Worm (Caenorhabditis elegans) whole organism, young adult: Measurements from ENCODE around the gene Y37H2A.11.

Experiments used
- B0019.2 ChIP-seq: fragments of 200-800 bp; sonication (Bioruptor generic); conservative IDR thresholded peaks from 2 replicates; pipeline ENCODE4 v1.3.6; 2022; ENCODE audit warnings: missing genetic modification reagents, missing genetic modification characterization, missing compliant biosample characterization
- Y53F4B.3 ChIP-seq: fragments of 200-800 bp; sonication (Bioruptor generic); IDR thresholded peaks from 2 replicates; pipeline ENCODE4 v1.3.6; 2022; ENCODE audit warnings: missing genetic modification reagents, missing genetic modification characterization, missing compliant biosample characterization
- ama-1 ChIP-seq, 3 experiments: fragments of 150-350 bp in 1 of 3; sonication (generic microtip) in 2 of 3; optimal IDR thresholded peaks; 2 replicates each; lab custom pipeline; 2014 to 2018; ENCODE audit warnings: missing biosample characterization in 2 of 3, missing genetic modification characterization in 2 of 3, missing genetic modification reagents in 2 of 3
- atf-7 ChIP-seq: sonication (generic microtip); optimal IDR thresholded peaks from 2 replicates; lab custom pipeline; 2017; ENCODE audit warnings: mild to moderate bottlenecking, missing genetic modification characterization, missing compliant biosample characterization
- ets-4 ChIP-seq: fragments of 200-800 bp; sonication (Bioruptor generic); optimal IDR thresholded peaks from 2 replicates; lab custom pipeline; 2018; ENCODE audit warnings: mild to moderate bottlenecking, missing genetic modification characterization, missing compliant biosample characterization
- him-1 ChIP-seq: sonication (generic microtip); optimal IDR thresholded peaks from 2 replicates; lab custom pipeline; 2016; ENCODE audit warnings: missing genotype, missing genetic modification reagents, missing genetic modification characterization, missing compliant biosample characterization
- hmg-1.2 ChIP-seq: fragments of 200-800 bp; sonication (Bioruptor generic); IDR thresholded peaks from 2 replicates; pipeline ENCODE4 v1.3.6; 2022; ENCODE audit warnings: missing genetic modification reagents, missing genetic modification characterization, missing compliant biosample characterization
- lin-35 ChIP-seq, 3 experiments: fragments of 150-350 bp in 2 of 3; sonication (generic microtip) in 1 of 3; optimal IDR thresholded peaks; 2 replicates each; lab custom pipeline; 2014 to 2018; ENCODE audit warnings: missing biosample characterization in 3 of 3, missing genetic modification characterization in 3 of 3, missing genetic modification reagents in 3 of 3
- nhr-179 ChIP-seq: sonication (generic microtip); optimal IDR thresholded peaks from 2 replicates; lab custom pipeline; 2016; ENCODE audit warnings: mild to moderate bottlenecking, missing genetic modification characterization, missing compliant biosample characterization
- nhr-90 ChIP-seq: sonication (generic microtip); optimal IDR thresholded peaks from 2 replicates; lab custom pipeline; 2016; ENCODE audit warnings: missing genotype, mild to moderate bottlenecking, missing genetic modification characterization, missing compliant biosample characterization
- snpc-4 ChIP-seq, 5 experiments: fragments of 150-350 bp in 1 of 5; sonication (generic microtip) in 4 of 5; optimal IDR thresholded peaks; 2 replicates each; lab custom pipeline; 2014 to 2018; ENCODE audit warnings: missing genetic modification characterization in 5 of 5, missing biosample characterization in 3 of 5, antibody characterized with exemption in 2 of 5, mild to moderate bottlenecking in 2 of 5, missing compliant biosample characterization in 2 of 5, missing genotype in 2 of 5, moderate library complexity in 2 of 5, missing genetic modification reagents in 1 of 5

DNA sequence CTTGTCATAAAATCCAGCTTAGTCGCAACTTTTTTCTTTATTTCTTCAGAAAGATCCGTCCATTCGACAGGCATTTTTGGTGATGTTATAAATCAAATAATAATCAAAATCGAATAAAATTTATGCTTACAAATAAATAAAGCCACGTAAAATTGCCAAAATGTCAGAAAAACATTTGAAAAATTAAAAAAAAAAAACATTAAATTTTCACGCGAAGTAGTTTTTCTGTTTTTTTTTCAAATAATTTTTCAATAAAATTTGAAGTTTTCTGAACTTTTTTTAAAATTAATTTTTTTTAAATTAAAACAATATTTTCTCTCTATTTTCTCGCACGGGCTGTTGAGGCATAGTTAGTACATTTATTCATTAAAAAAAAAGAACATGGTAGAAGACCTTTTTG lies 37.4 kb downstream of the Y37H2A.11 start, which contains the start of gene C31G12.4:
- TF ChIP-seq snpc-4 (GFP tag; optimal IDR thresholded peaks at IDR 0.05; lab: Kevin White, UChicago) (no peak), snpc-4 (tag; optimal IDR thresholded peaks at IDR 0.05; lab: Kevin White, UChicago) (no peak), hmg-1.2 (GFP tag; lab: Robert Waterston, UW) (no peak), lin-35 (GFP tag; optimal IDR thresholded peaks at IDR 0.05; lab: Kevin White, UChicago) (no peak), B0019.2 (GFP tag; lab: Robert Waterston, UW) (no peak), nhr-179 (no peak), ets-4 (GFP tag; lab: Kevin White, UChicago) (no peak), Y53F4B.3 (GFP tag; lab: Robert Waterston, UW) (no peak), ama-1 (optimal IDR thresholded peaks at IDR 0.05; lab: Kevin White, UChicago) (no peak), ama-1 (GFP tag; optimal IDR thresholded peaks at IDR 0.05; lab: Kevin White, UChicago) (no peak), atf-7 (tag; lab: Kevin White, UChicago) (no peak), him-1 (tag; lab: Kevin White, UChicago) (no peak), nhr-90 (tag; lab: Kevin White, UChicago) (no peak)
